Fruit fly (Drosophila melanogaster): ENCODE results near the gene aqz.

Gene aqz

DNA sequence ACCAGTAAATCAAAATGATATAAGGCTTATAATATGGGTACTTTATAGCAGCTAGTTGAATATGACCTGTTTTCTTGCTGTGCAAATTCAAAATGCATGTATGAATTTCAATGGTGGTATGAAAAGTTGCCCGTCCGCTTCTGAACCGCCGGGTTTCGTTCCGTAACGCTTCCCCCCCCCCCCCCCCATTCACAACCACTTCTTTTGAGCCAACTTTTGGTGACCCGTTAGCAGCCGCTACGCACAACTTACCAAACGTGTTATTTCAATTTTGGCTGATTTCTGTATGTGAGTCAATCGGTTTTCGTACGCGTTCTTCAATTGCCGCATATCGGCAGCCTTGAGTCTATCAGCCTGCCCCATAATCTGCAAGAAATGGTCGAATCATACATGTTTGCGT lies 26.8 kb downstream of the aqz start:
- no peak for TF ChIP-seq noc (tag; optimal IDR thresholded peaks at IDR 0.05)

- no peak for TF ChIP-seq noc (tag; optimal IDR thresholded peaks at IDR 0.05)
These were observed 27.9 kb downstream of the aqz start for dm6 chr3R:8792463-8793175.

- no peak for TF ChIP-seq noc (tag; optimal IDR thresholded peaks at IDR 0.05)
These were observed 31.6 kb downstream of the aqz start for dm6 chr3R:8788722-8789400.

dm6 chr3R:8787538-8788282 lies 32.8 kb downstream of the aqz start:
- TF ChIP-seq noc (tag; optimal IDR thresholded peaks at IDR 0.05), result no peak

- TF ChIP-seq noc (tag; optimal IDR thresholded peaks at IDR 0.05), result no peak
These were observed 35.0 kb downstream of the aqz start for dm6 chr3R:8785451-8785850.

DNA sequence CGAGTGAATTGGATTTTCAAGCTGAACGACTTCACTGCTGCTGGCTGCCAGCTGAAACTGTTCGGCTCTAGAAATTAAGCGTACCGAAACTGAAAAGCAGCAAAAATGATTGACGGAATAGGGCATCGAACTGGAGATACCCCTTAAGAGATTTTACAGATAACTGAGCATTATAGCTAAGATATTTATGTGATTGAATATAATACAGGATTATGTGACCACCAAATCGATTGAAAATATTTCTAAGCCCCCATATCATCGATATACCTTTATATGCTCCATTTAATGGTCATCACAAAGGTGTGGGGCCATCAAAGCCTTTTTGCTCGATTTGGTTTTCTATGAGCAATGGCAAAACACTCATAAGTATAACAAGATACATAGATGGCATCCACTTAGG lies 35.7 kb downstream of the aqz start:
- TF ChIP-seq noc (tag; optimal IDR thresholded peaks at IDR 0.05), result no peak

dm6 chr3R:8780689-8781088 lies 39.8 kb downstream of the aqz start, which contains the start of gene CG33189:
CG33189 (minus strand) TSS chr3R:8780789.
- TF ChIP-seq noc (tag; optimal IDR thresholded peaks at IDR 0.05), result no peak

DNA sequence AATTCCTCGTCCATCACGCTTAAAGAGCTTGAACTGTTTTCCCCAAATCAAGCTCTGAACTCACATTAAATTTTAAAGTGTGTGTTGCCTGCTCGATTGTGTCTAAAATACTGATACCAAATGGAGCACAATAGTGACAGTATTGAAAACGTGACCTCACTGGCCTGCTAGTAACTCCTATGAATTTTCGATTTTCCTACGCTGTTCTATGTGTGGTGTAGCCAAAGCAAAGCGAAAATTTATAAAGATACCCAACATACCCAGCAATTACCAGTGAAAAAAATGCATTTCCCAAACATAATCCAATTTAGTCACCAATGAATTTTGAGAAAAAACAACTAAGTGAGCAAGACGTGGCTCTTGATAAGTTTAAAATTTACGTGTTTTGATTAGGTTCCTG lies 40.7 kb downstream of the aqz start, which contains the start of gene CG33191:
Gene CG33191, minus strand, starts transcription at position 101 of the 400 bp plus-strand sequence.
- TF ChIP-seq noc (tag; optimal IDR thresholded peaks at IDR 0.05), result no peak

- TF ChIP-seq noc (tag; optimal IDR thresholded peaks at IDR 0.05), result no peak
These were observed 47.3 kb downstream of the aqz start, which contains the start of gene CG34301 for dm6 chr3R:8773135-8773534. CG34301 (plus strand) TSS chr3R:8773435.

- TF ChIP-seq noc (tag; optimal IDR thresholded peaks at IDR 0.05), result no peak
These were observed 47.9 kb downstream of the aqz start, which contains the start of gene CG13318 for dm6 chr3R:8772591-8772990. CG13318 (minus strand) TSS chr3R:8772691.

dm6 chr3R:8769094-8769493 lies 51.4 kb downstream of the aqz start, which contains the start of gene CG8236:
CG8236 (plus strand) TSS chr3R:8769394.
- no peak for TF ChIP-seq noc (tag; optimal IDR thresholded peaks at IDR 0.05)

dm6 chr3R:8767998-8768397 lies 52.5 kb downstream of the aqz start, which contains the start of the genes CG34135 and CG11768:
CG34135 (minus strand) TSS chr3R:8768191.
CG11768 (minus strand) TSS chr3R:8768200.
- no peak for TF ChIP-seq noc (tag; optimal IDR thresholded peaks at IDR 0.05)

All from whole organism, larva.